Worm (Caenorhabditis elegans) whole organism, L2 larva: ENCODE results near the gene F13A2.5.

Experiments used
- F13H6.1 ChIP-seq: sonication (generic microtip); optimal IDR thresholded peaks from 2 replicates; lab custom pipeline; 2016; ENCODE audit warnings: missing genetic modification characterization, missing compliant biosample characterization
- blmp-1 ChIP-seq: sonication (generic microtip); optimal IDR thresholded peaks from 2 replicates; lab custom pipeline; 2017; ENCODE audit warnings: missing genetic modification characterization, mild to moderate bottlenecking, missing compliant biosample characterization, antibody characterized with exemption, moderate library complexity; ENCODE audit not compliant: insufficient read depth
- ceh-82 ChIP-seq: fragments of 150-350 bp; optimal IDR thresholded peaks from 2 replicates; lab custom pipeline; 2014; ENCODE audit warnings: missing biosample characterization, missing genetic modification characterization
- crh-2 ChIP-seq: sonication (generic microtip); optimal IDR thresholded peaks from 2 replicates; lab custom pipeline; 2017; ENCODE audit warnings: missing biosample characterization, missing genetic modification characterization
- egl-27 ChIP-seq: sonication (generic microtip); optimal IDR thresholded peaks from 3 replicates; lab custom pipeline; 2017; ENCODE audit warnings: missing biosample characterization, missing genetic modification reagents, missing genetic modification characterization
- lin-13 ChIP-seq: fragments of 150-350 bp; optimal IDR thresholded peaks from 2 replicates; lab custom pipeline; 2014; ENCODE audit warnings: missing biosample characterization, missing genetic modification reagents, missing genetic modification characterization
- lin-39 ChIP-seq: fragments of 150-350 bp; optimal IDR thresholded peaks from 2 replicates; lab custom pipeline; 2014; ENCODE audit warnings: missing biosample characterization, missing genetic modification reagents, missing genetic modification characterization
- mdl-1 ChIP-seq, 2 experiments: fragments of 150-350 bp in 1 of 2; sonication (generic microtip) in 1 of 2; optimal IDR thresholded peaks; 2 replicates each; lab custom pipeline; 2017; ENCODE audit warnings: missing biosample characterization in 2 of 2, missing genetic modification characterization in 2 of 2
- nhr-6 ChIP-seq: fragments of 150-350 bp; optimal IDR thresholded peaks from 2 replicates; lab custom pipeline; 2014; ENCODE audit warnings: missing biosample characterization, missing genetic modification characterization
- nhr-77 ChIP-seq: fragments of 150-350 bp; optimal IDR thresholded peaks from 2 replicates; lab custom pipeline; 2014; ENCODE audit warnings: missing biosample characterization, missing genetic modification characterization
- peb-1 ChIP-seq: fragments of 150-350 bp; optimal IDR thresholded peaks from 2 replicates; lab custom pipeline; 2014; ENCODE audit warnings: missing biosample characterization, missing genetic modification characterization
- ztf-11 ChIP-seq: sonication (generic microtip); optimal IDR thresholded peaks from 2 replicates; lab custom pipeline; 2017; ENCODE audit warnings: missing biosample characterization, missing genetic modification characterization

- TF ChIP-seq crh-2 (tag; lab: Kevin White, UChicago) (no peak), lin-39 (tag; lab: Kevin White, UChicago) (no peak), egl-27 (tag; lab: Kevin White, UChicago) (no peak), mdl-1 (tag; optimal IDR thresholded peaks at IDR 0.05; lab: Kevin White, UChicago) (no peak), ceh-82 (tag; lab: Kevin White, UChicago) (no peak), lin-13 (GFP tag; lab: Kevin White, UChicago) (no peak), ztf-11 (no peak), F13H6.1 (no peak), peb-1 (tag; lab: Kevin White, UChicago) (no peak), blmp-1 (tag; lab: Kevin White, UChicago) (no peak), nhr-77 (tag; lab: Kevin White, UChicago) (no peak), nhr-6 (tag; lab: Kevin White, UChicago) (no peak)
Observed at ce11 chrV:4386173-4386572, 15.6 kb downstream of the F13A2.5 start, which contains the start of gene F13A2.10.
